Worm (Caenorhabditis elegans) whole organism, L4 larva: Measurements from ENCODE around the gene T12D8.5.

ENCODE experiments used
- F26F4.8 ChIP-seq: fragments of 200-800 bp; sonication (Bioruptor generic); conservative IDR thresholded peaks from 2 replicates; pipeline ENCODE4 v1.3.6; 2022; ENCODE audit warnings: missing genetic modification characterization, missing compliant biosample characterization
- F44E2.7 ChIP-seq: fragments of 200-800 bp; sonication (Bioruptor generic); IDR thresholded peaks from 2 replicates; pipeline ENCODE4 v2.1.2; 2022; ENCODE audit warnings: missing genetic modification characterization, missing compliant biosample characterization
- R02D3.7 ChIP-seq: fragments of 150-350 bp; sonication (generic microtip); optimal IDR thresholded peaks from 3 replicates; lab custom pipeline; 2014; ENCODE audit warnings: missing biosample characterization, missing genetic modification characterization
- T26A8.4 ChIP-seq: fragments of 200-800 bp; sonication (Bioruptor generic); IDR thresholded peaks from 2 replicates; pipeline ENCODE4 v1.3.6; 2022; ENCODE audit warnings: missing genetic modification characterization, missing compliant biosample characterization
- aly-2 ChIP-seq: sonication (generic microtip); optimal IDR thresholded peaks from 2 replicates; lab custom pipeline; 2018; ENCODE audit warnings: missing biosample characterization, missing genetic modification characterization
- ceh-28 ChIP-seq: fragments of 150-350 bp; optimal IDR thresholded peaks from 2 replicates; lab custom pipeline; 2014; ENCODE audit warnings: missing biosample characterization, missing genetic modification reagents, missing genetic modification characterization
- ceh-32 ChIP-seq: sonication (generic microtip); optimal IDR thresholded peaks from 2 replicates; lab custom pipeline; 2016; ENCODE audit warnings: mild to moderate bottlenecking, missing genetic modification characterization, missing compliant biosample characterization; ENCODE audit not compliant: poor library complexity
- ceh-44 ChIP-seq: fragments of 200-800 bp; sonication (Bioruptor generic); IDR thresholded peaks from 2 replicates; pipeline ENCODE4 v1.3.6; 2022; ENCODE audit warnings: missing genetic modification reagents, missing genetic modification characterization, missing compliant biosample characterization
- daf-16 ChIP-seq, 3 experiments: sonication (generic microtip); optimal IDR thresholded peaks; 2 replicates each; lab custom pipeline; 2016 to 2017; ENCODE audit warnings: missing genetic modification characterization in 3 of 3, missing genetic modification reagents in 3 of 3, mild to moderate bottlenecking in 2 of 3, missing compliant biosample characterization in 2 of 3, missing biosample characterization in 1 of 3, moderate library complexity in 1 of 3
- daf-19 ChIP-seq: fragments of 200-800 bp; sonication (Bioruptor generic); conservative IDR thresholded peaks from 2 replicates; pipeline ENCODE4 v1.3.6; 2022; ENCODE audit warnings: missing genetic modification characterization, missing compliant biosample characterization
- dmd-6 ChIP-seq: fragments of 200-800 bp; sonication (Bioruptor generic); IDR thresholded peaks from 2 replicates; pipeline ENCODE4 v1.3.6; 2022; ENCODE audit warnings: missing genetic modification reagents, missing genetic modification characterization, missing compliant biosample characterization
- egl-43 ChIP-seq: fragments of 200-800 bp; sonication (Bioruptor generic); IDR thresholded peaks from 2 replicates; pipeline ENCODE4 v1.3.6; 2022; ENCODE audit warnings: missing genetic modification reagents, missing genetic modification characterization, missing compliant biosample characterization
- hif-1 ChIP-seq, 2 experiments: sonication (generic microtip); optimal IDR thresholded peaks; 2 replicates each; lab custom pipeline; 2016 to 2017; ENCODE audit warnings: missing compliant biosample characterization in 2 of 2, missing genetic modification characterization in 2 of 2, missing genetic modification reagents in 2 of 2, missing genotype in 2 of 2, mild to moderate bottlenecking in 1 of 2
- hmg-1.1 ChIP-seq: fragments of 200-800 bp; sonication (Bioruptor generic); IDR thresholded peaks from 2 replicates; pipeline ENCODE4 v1.3.6; 2022; ENCODE audit warnings: missing genetic modification reagents, missing genetic modification characterization, missing compliant biosample characterization
- jun-1 ChIP-seq: fragments of 150-350 bp; optimal IDR thresholded peaks from 2 replicates; lab custom pipeline; 2014; ENCODE audit warnings: missing biosample characterization, missing genetic modification reagents, missing genetic modification characterization
- lim-7 ChIP-seq: fragments of 200-800 bp; sonication (Bioruptor generic); IDR thresholded peaks from 2 replicates; pipeline ENCODE4 v1.3.6; 2022; ENCODE audit warnings: missing genetic modification characterization, missing compliant biosample characterization
- lin-1 ChIP-seq: fragments of 200-800 bp; sonication (Bioruptor generic); IDR thresholded peaks from 2 replicates; pipeline ENCODE4 v1.3.6; 2022; ENCODE audit warnings: missing genetic modification reagents, missing genetic modification characterization, missing compliant biosample characterization
- lin-29 ChIP-seq: fragments of 200-800 bp; sonication (Bioruptor generic); IDR thresholded peaks from 2 replicates; pipeline ENCODE4 v1.3.6; 2022; ENCODE audit warnings: missing genetic modification reagents, missing genetic modification characterization, missing compliant biosample characterization
- madf-5 ChIP-seq, 2 experiments: fragments of 200-800 bp; sonication (Bioruptor generic); IDR thresholded peaks; 2 replicates each; pipeline ENCODE4 v1.3.6; 2022; ENCODE audit warnings: missing compliant biosample characterization in 2 of 2, missing genetic modification characterization in 2 of 2
- mxl-2 ChIP-seq: fragments of 200-800 bp; sonication (Bioruptor generic); conservative IDR thresholded peaks from 2 replicates; pipeline ENCODE4 v1.3.6; 2022; ENCODE audit warnings: missing genetic modification reagents, missing genetic modification characterization, missing compliant biosample characterization
- nhr-102 ChIP-seq: sonication (generic microtip); optimal IDR thresholded peaks from 2 replicates; lab custom pipeline; 2016; ENCODE audit warnings: mild to moderate bottlenecking, missing genetic modification characterization, moderate library complexity, missing compliant biosample characterization
- nhr-111 ChIP-seq: fragments of 200-800 bp; sonication (Bioruptor generic); optimal IDR thresholded peaks from 2 replicates; lab custom pipeline; 2018; ENCODE audit warnings: mild to moderate bottlenecking, missing genetic modification characterization, missing compliant biosample characterization
- nhr-237 ChIP-seq: sonication (generic microtip); optimal IDR thresholded peaks from 2 replicates; lab custom pipeline; 2017; ENCODE audit warnings: missing biosample characterization, missing genetic modification characterization
- nhr-28 ChIP-seq: fragments of 150-350 bp; optimal IDR thresholded peaks from 2 replicates; lab custom pipeline; 2014; ENCODE audit warnings: missing biosample characterization, missing genetic modification characterization
- nhr-76 ChIP-seq: fragments of 150-350 bp; optimal IDR thresholded peaks from 2 replicates; lab custom pipeline; 2014; ENCODE audit warnings: missing biosample characterization, missing genetic modification characterization
- pha-4 ChIP-seq, 2 experiments: fragments of 150-350 bp in 1 of 2; fragments of 200-800 bp in 1 of 2; sonication (Bioruptor generic) in 1 of 2; IDR thresholded peaks in 1 of 2; optimal IDR thresholded peaks in 1 of 2; 2 replicates each; pipeline versions ENCODE4 v1.3.6 to Lab custom; 2014 to 2022; ENCODE audit warnings: missing genetic modification characterization in 2 of 2, missing genetic modification reagents in 2 of 2, missing biosample characterization in 1 of 2, missing compliant biosample characterization in 1 of 2
- saeg-2 ChIP-seq: fragments of 200-800 bp; sonication (Bioruptor generic); IDR thresholded peaks from 2 replicates; pipeline ENCODE4 v1.3.6; 2022; ENCODE audit warnings: missing genetic modification reagents, missing genetic modification characterization, missing compliant biosample characterization
- set-16 ChIP-seq: fragments of 200-800 bp; sonication (Bioruptor generic); IDR thresholded peaks from 2 replicates; pipeline ENCODE4 v1.3.6; 2022; ENCODE audit warnings: missing genetic modification reagents, missing genetic modification characterization, missing compliant biosample characterization
- spr-1 ChIP-seq: sonication (generic microtip); optimal IDR thresholded peaks from 2 replicates; lab custom pipeline; 2016; ENCODE audit warnings: mild to moderate bottlenecking, missing genetic modification characterization, missing compliant biosample characterization
- spr-3 ChIP-seq: fragments of 200-800 bp; sonication (Bioruptor generic); optimal IDR thresholded peaks from 2 replicates; lab custom pipeline; 2018; ENCODE audit warnings: mild to moderate bottlenecking, missing genetic modification characterization, missing compliant biosample characterization
- unc-130 ChIP-seq: sonication (generic microtip); optimal IDR thresholded peaks from 2 replicates; lab custom pipeline; 2016; ENCODE audit warnings: missing genetic modification reagents, missing genetic modification characterization, missing compliant biosample characterization
- unc-62 ChIP-seq, 3 experiments: fragments of 150-350 bp in 1 of 3; sonication (generic microtip); optimal IDR thresholded peaks in 2 of 3; peaks in 1 of 3; 1 replicate in 1 of 3; 2 replicates in 2 of 3; lab custom pipeline; 2014 to 2017; ENCODE audit warnings: missing biosample characterization in 3 of 3, missing genetic modification characterization in 3 of 3, missing genetic modification reagents in 3 of 3, missing genotype in 1 of 3

Gene T12D8.5

DNA sequence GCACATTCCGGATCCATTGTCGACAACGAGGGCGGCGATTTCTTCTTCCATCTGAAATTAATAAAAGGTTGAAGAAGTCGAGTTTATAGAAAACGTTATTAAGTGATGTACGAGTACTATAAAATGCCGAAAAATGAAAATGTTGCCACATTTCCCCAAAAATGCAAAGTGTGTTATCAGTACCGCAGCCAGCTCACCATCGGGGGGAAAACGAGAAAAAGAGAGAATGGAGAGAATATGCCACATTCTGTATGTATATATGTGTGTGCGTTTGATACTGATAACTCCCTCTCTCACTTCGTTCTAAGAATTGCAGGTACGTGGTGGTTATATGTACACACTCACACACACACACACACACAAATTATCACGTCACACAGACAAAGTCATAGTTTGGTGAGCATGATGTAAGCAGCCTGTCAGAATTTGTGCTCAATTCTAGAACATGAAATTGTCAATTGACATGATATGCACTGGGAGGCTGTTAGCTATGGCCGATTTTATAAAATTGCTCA is 20.5 kb downstream of the T12D8.5 start, which contains the start of gene act-5 (continued):
- TF ChIP-seq unc-130 (GFP tag; lab: Kevin White, UChicago), result no peak
- no peak for TF ChIP-seq ceh-44 (GFP tag; lab: Robert Waterston, UW)
- TF ChIP-seq nhr-237, result no peak
- TF ChIP-seq unc-62 (GFP tag; optimal IDR thresholded peaks at IDR 0.05 in 1 of 2; lab: Kevin White, UChicago), result peak in 1 of 2 experiments; percentile 93
- no peak for TF ChIP-seq unc-62 (tag; optimal IDR thresholded peaks at IDR 0.05; lab: Kevin White, UChicago)
- 0 out of 2 replicates have a peak, but pooled peaks have one; percentile 39 for TF ChIP-seq lin-1 (GFP tag; lab: Robert Waterston, UW)
- TF ChIP-seq hif-1 (tag; optimal IDR thresholded peaks at IDR 0.05; lab: Kevin White, UChicago), result peak in 1 of 2 experiments; percentile 26
- no peak for TF ChIP-seq ceh-32
- TF ChIP-seq saeg-2, result no peak
- TF ChIP-seq nhr-102 (tag; lab: Kevin White, UChicago), result peak; percentile 74
- peak; percentile 85 for TF ChIP-seq dmd-6
- TF ChIP-seq, all 104 proteins: peak for 21

DNA sequence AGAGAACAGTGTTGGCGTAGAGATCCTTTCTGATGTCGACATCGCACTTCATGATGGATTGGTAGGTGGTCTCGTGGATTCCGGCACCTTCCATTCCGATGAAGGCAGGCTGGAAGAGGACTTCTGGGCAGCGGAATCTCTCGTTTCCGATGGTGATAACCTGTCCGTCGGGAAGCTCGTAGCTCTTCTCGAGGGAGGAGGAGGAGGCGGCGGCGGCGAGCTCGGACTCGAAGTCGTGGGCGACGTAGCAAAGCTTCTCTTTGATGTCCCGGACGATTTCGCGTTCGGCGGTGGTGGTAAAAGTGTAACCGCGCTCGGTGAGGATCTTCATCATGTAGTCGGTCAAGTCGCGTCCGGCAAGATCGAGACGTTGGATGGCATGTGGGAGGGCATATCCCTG is 21.8 kb downstream of the T12D8.5 start:
- TF ChIP-seq spr-1, result no peak
- peak; percentile 57 for TF ChIP-seq spr-3
- TF ChIP-seq F44E2.7 (GFP tag; lab: Robert Waterston, UW), result 0 out of 2 replicates have a peak, but pooled peaks have one; percentile 63
- no peak for TF ChIP-seq mxl-2 (GFP tag; lab: Robert Waterston, UW)
- no peak for TF ChIP-seq nhr-76 (tag; lab: Kevin White, UChicago)
- 0 out of 2 replicates have a peak, but pooled peaks have one; percentile 6 for TF ChIP-seq F26F4.8 (GFP tag; lab: Robert Waterston, UW)
- no peak for TF ChIP-seq jun-1 (tag; lab: Kevin White, UChicago)
- no peak for TF ChIP-seq lin-29
- 0 out of 2 replicates have a peak, but pooled peaks have one; percentile 13 for TF ChIP-seq pha-4 (GFP tag; IDR thresholded peaks at IDR 0.05; lab: Robert Waterston, UW)
- no peak for TF ChIP-seq pha-4 (tag; optimal IDR thresholded peaks at IDR 0.05; lab: Kevin White, UChicago)
- TF ChIP-seq T26A8.4, result no peak
- TF ChIP-seq set-16 (GFP tag; lab: Robert Waterston, UW), result peak; percentile 94
- TF ChIP-seq egl-43 (GFP tag; lab: Robert Waterston, UW), result peak; percentile 35; the same call in 1 of the 2 replicates
- TF ChIP-seq ceh-28 (tag; lab: Kevin White, UChicago), result no peak
- peak; percentile 6 for TF ChIP-seq nhr-111 (GFP tag; lab: Kevin White, UChicago)

DNA sequence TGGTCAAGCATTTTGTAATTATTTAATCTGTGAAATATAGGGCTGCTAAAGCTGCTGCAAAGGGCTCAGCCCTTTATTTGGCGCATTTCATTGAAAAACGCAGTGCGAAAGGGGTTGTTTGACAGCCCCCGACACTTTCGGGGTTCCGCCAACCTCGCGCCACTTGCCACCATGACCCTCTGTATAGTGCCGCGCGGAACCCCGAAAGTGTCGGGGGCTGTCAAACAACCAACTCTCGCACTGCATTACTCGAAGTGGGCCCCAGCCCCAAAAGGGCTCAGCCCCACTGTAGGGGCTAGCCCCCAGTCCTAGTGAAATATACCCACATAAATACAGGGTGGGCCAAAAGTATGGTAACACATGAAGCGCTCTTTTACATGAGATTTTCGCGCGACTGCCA is 26.3 kb downstream of the T12D8.5 start:
- TF ChIP-seq daf-19 (GFP tag; lab: Robert Waterston, UW) (no peak), daf-16 (GFP tag; optimal IDR thresholded peaks at IDR 0.05; lab: Kevin White, UChicago) (no peak), daf-16 (tag; optimal IDR thresholded peaks at IDR 0.05; lab: Kevin White, UChicago) (no peak), nhr-102 (tag; lab: Kevin White, UChicago) (no peak), set-16 (GFP tag; lab: Robert Waterston, UW) (peak; percentile 69), nhr-111 (GFP tag; lab: Kevin White, UChicago) (no peak), nhr-28 (no peak), aly-2 (no peak), R02D3.7 (tag; lab: Kevin White, UChicago) (no peak)
- TF ChIP-seq, all 104 proteins: peak for 1

DNA sequence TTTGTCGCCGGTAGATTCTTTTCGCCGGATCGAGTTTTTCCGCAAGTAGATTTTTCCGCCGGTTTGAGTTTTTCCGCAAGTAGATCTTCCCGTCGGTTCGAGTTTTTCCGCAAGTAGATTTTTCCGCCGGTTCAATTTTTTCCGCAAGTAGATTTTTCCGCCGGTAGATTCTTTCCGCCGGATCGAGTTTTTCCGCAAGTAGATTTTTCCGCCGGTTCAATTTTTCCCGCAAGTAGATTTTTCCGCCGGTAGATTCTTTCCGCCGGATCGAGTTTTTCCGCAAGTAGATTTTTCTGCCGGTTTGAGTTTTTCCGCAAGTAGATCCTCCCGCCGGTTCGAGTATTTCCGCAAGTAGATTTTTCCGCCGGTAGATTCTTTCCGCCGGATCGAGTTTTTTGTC is 41.5 kb downstream of the T12D8.5 start:
- peak; percentile 33; the same call in 1 of the 2 replicates for TF ChIP-seq hmg-1.1 (GFP tag; lab: Robert Waterston, UW)
- peak; percentile 44; the same call in 1 of the 2 replicates for TF ChIP-seq set-16 (GFP tag; lab: Robert Waterston, UW)
- 0 out of 2 replicates have a peak, but pooled peaks have one; percentile 48 for TF ChIP-seq lim-7 (GFP tag; lab: Robert Waterston, UW)
- 0 out of 4 replicates have a peak, but pooled peaks of 1 of the 2 experiments have one; percentile 22 for TF ChIP-seq madf-5 (GFP tag; IDR thresholded peaks at IDR 0.05; lab: Robert Waterston, UW)
- 0 out of 2 replicates have a peak, but pooled peaks have one; percentile 19 for TF ChIP-seq saeg-2
